Fruit fly (Drosophila melanogaster): ENCODE results near the gene CG14710.

dm6 chr3R:11670888-11671287 lies 51.0 kb downstream of the CG14710 start:
- TF ChIP-seq pdm3 (GFP tag; optimal IDR thresholded peaks at IDR 0.05): no peak
- TF ChIP-seq Ets21C (GFP tag; optimal IDR thresholded peaks at IDR 0.05): no peak
- TF ChIP-seq CG9139 (GFP tag; optimal IDR thresholded peaks at IDR 0.05): no peak
- no peak for TF ChIP-seq OdsH (GFP tag; optimal IDR thresholded peaks at IDR 0.05)
- no peak for TF ChIP-seq Hr4 (GFP tag; optimal IDR thresholded peaks at IDR 0.05)

All from whole organism, prepupa.